Worm (Caenorhabditis elegans) whole organism, L2 larva: ENCODE measurements around the gene srlf-29.

Source experiments
- C34F6.9 ChIP-seq: fragments of 150-350 bp; optimal IDR thresholded peaks from 2 replicates; lab custom pipeline; 2014; ENCODE audit warnings: missing biosample characterization, missing genetic modification characterization
- R02D3.7 ChIP-seq: fragments of 150-350 bp; optimal IDR thresholded peaks from 2 replicates; lab custom pipeline; 2014; ENCODE audit warnings: missing biosample characterization, missing genetic modification characterization
- alr-1 ChIP-seq: fragments of 150-350 bp; optimal IDR thresholded peaks from 2 replicates; lab custom pipeline; 2014; ENCODE audit warnings: missing biosample characterization, missing genetic modification characterization
- ceh-82 ChIP-seq: fragments of 150-350 bp; optimal IDR thresholded peaks from 2 replicates; lab custom pipeline; 2014; ENCODE audit warnings: missing biosample characterization, missing genetic modification characterization
- dmd-4 ChIP-seq: sonication (generic microtip); optimal IDR thresholded peaks from 2 replicates; lab custom pipeline; 2017; ENCODE audit warnings: missing biosample characterization, missing genetic modification characterization
- elt-3 ChIP-seq: sonication (generic microtip); optimal IDR thresholded peaks from 2 replicates; lab custom pipeline; 2017; ENCODE audit warnings: missing biosample characterization, missing genetic modification characterization
- gmeb-1 ChIP-seq: fragments of 150-350 bp; optimal IDR thresholded peaks from 2 replicates; lab custom pipeline; 2014; ENCODE audit warnings: missing biosample characterization, missing genetic modification characterization
- lin-13 ChIP-seq: fragments of 150-350 bp; optimal IDR thresholded peaks from 2 replicates; lab custom pipeline; 2014; ENCODE audit warnings: missing biosample characterization, missing genetic modification reagents, missing genetic modification characterization
- lsy-2 ChIP-seq, 2 experiments: fragments of 150-350 bp in 1 of 2; sonication (generic microtip) in 1 of 2; optimal IDR thresholded peaks; 2 replicates each; lab custom pipeline; 2014 to 2017; ENCODE audit warnings: missing biosample characterization in 2 of 2, missing genetic modification characterization in 2 of 2
- mbf-1 ChIP-seq: sonication (generic microtip); optimal IDR thresholded peaks from 2 replicates; lab custom pipeline; 2017; ENCODE audit warnings: missing biosample characterization, missing genetic modification characterization
- mdl-1 ChIP-seq, 2 experiments: fragments of 150-350 bp in 1 of 2; sonication (generic microtip) in 1 of 2; optimal IDR thresholded peaks; 2 replicates each; lab custom pipeline; 2017; ENCODE audit warnings: missing biosample characterization in 2 of 2, missing genetic modification characterization in 2 of 2
- nhr-10 ChIP-seq: sonication (generic microtip); optimal IDR thresholded peaks from 2 replicates; lab custom pipeline; 2017; ENCODE audit warnings: missing biosample characterization, missing genetic modification characterization
- nhr-11 ChIP-seq: fragments of 150-350 bp; optimal IDR thresholded peaks from 2 replicates; lab custom pipeline; 2014; ENCODE audit warnings: missing biosample characterization, missing genetic modification characterization
- nhr-129 ChIP-seq: fragments of 150-350 bp; optimal IDR thresholded peaks from 2 replicates; lab custom pipeline; 2014; ENCODE audit warnings: missing biosample characterization, missing genetic modification characterization
- nhr-21 ChIP-seq: fragments of 150-350 bp; optimal IDR thresholded peaks from 2 replicates; lab custom pipeline; 2014; ENCODE audit warnings: missing biosample characterization, missing genetic modification characterization
- nhr-25 ChIP-seq: fragments of 150-350 bp; sonication (generic microtip); optimal IDR thresholded peaks from 3 replicates; lab custom pipeline; 2014; ENCODE audit warnings: missing biosample characterization, missing genetic modification characterization
- nhr-6 ChIP-seq: fragments of 150-350 bp; optimal IDR thresholded peaks from 2 replicates; lab custom pipeline; 2014; ENCODE audit warnings: missing biosample characterization, missing genetic modification characterization
- nhr-77 ChIP-seq: fragments of 150-350 bp; optimal IDR thresholded peaks from 2 replicates; lab custom pipeline; 2014; ENCODE audit warnings: missing biosample characterization, missing genetic modification characterization
- unc-62 ChIP-seq: fragments of 150-350 bp; optimal IDR thresholded peaks from 2 replicates; lab custom pipeline; 2014; ENCODE audit warnings: missing biosample characterization, missing genetic modification reagents, missing genetic modification characterization
- ztf-1 ChIP-seq: fragments of 200-800 bp; sonication (Bioruptor generic); conservative IDR thresholded peaks from 2 replicates; pipeline ENCODE4 v1.3.6; 2022; ENCODE audit warnings: missing genetic modification characterization, missing compliant biosample characterization

Gene srlf-29

DNA sequence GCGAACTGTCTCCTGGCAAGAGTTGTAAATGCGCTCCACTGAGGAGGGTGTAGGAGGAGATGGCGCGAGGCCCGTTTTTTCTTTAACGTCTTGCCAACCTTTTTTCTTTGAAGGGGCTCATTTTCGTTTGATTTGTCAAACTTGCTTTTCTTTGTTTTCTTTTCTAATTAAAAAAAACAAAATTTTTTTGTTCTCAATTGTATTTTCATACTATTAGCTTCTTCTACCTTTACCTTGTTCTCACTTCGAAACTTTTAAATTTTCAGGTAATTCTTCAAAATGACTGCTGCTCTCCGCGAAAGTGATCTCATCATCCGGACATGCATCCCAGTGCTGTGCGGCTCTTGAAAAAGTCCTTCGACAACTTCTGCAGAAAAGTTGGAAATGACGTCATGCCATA, 43.8 kb downstream of the srlf-29 start, which contains the start of gene fbxa-184:
Gene fbxa-184 (plus strand): TSS at position 301 of the 400 bp plus-strand sequence.
- TF ChIP-seq nhr-129 (no peak), R02D3.7 (tag; lab: Kevin White, UChicago) (no peak), nhr-25 (tag; lab: Kevin White, UChicago) (no peak), nhr-11 (tag; lab: Kevin White, UChicago) (no peak)

DNA sequence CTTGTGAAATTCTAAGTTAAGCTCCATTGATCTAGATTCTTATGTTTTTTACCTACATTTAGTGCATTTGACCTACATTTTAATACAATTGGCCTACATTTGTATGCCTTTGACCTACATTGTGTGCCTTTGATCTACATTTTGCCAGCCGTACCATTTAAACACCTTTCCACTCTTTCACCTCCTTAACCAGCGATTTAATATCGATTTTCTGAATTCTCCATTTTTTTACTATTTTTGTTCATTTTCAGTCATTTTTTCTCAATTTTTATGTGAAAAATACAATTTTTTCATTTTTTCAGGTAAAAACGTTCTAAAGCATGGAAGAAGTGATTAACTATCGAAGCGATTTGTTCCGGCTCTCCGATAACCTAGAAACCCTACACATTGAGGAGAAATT, 46.8 kb downstream of the srlf-29 start, which contains the start of gene btb-7:
Gene btb-7 (plus strand): TSS at position 301 of the 400 bp plus-strand sequence.
- TF ChIP-seq dmd-4 (tag; lab: Kevin White, UChicago) = no peak
- TF ChIP-seq nhr-77 (tag; lab: Kevin White, UChicago) = no peak
- no peak for TF ChIP-seq nhr-6
- no peak for TF ChIP-seq mdl-1 (tag; optimal IDR thresholded peaks at IDR 0.05; lab: Kevin White, UChicago)
- no peak for TF ChIP-seq elt-3
- no peak for TF ChIP-seq lsy-2 (tag; optimal IDR thresholded peaks at IDR 0.05; lab: Kevin White, UChicago)
- no peak for TF ChIP-seq nhr-129
- TF ChIP-seq ztf-1 = no peak
- no peak for TF ChIP-seq R02D3.7 (tag; lab: Kevin White, UChicago)
- no peak for TF ChIP-seq ceh-82 (tag; lab: Kevin White, UChicago)
- TF ChIP-seq nhr-11 (tag; lab: Kevin White, UChicago) = no peak
- TF ChIP-seq alr-1 (tag; lab: Kevin White, UChicago) = no peak
- TF ChIP-seq nhr-10 (tag; lab: Kevin White, UChicago) = no peak
- TF ChIP-seq gmeb-1 (tag; lab: Kevin White, UChicago) = no peak
- TF ChIP-seq unc-62 (GFP tag; lab: Kevin White, UChicago) = no peak
- no peak for TF ChIP-seq mbf-1 (tag; lab: Kevin White, UChicago)

DNA sequence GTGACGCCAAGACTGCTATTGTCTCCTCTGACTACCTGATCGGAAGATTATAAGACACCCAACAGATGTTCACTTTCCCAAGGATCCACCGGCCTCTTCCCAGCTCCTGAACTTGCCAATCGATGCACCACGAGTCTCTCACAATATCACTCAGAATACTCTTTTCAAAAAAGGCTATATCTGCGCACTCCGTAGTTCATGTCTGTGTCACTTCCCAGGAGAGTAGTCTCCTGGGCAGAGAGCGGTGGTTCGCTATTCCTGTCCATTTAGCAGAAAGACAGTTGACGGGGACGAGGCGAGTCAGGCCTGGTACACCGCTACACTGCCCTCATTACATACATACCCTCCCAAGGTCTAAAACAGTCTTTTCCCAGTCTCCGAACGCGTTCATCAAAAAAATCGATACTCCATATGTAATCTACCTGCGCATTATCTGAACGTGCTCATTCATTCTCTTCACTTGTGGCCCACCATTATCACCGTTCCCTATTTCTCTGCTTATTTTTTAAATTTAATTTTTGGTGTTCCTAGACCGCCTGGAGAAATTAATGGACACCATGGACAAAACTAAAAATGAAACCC, 48.7 kb downstream of the srlf-29 start, which contains the start of gene btb-6:
Gene btb-6 (plus strand): TSS at position 532 of the 582 bp plus-strand sequence.
- TF ChIP-seq dmd-4 (tag; lab: Kevin White, UChicago) (no peak), nhr-21 (no peak), lin-13 (no peak), gmeb-1 (tag; lab: Kevin White, UChicago) (no peak), nhr-129 (no peak), elt-3 (no peak), C34F6.9 (tag; lab: Kevin White, UChicago) (no peak)
- TF ChIP-seq, all 48 proteins: peak for 0
